Worm (Caenorhabditis elegans) whole organism, L4 larva: ENCODE measurements around the gene Y57G11C.43.
A peak's percentile ranks its signal among the peaks of the same experiment; 100 is the strongest.

Experiments
- F26F4.8 ChIP-seq: fragments of 200-800 bp; sonication (Bioruptor generic); conservative IDR thresholded peaks from 2 replicates; pipeline ENCODE4 v1.3.6; 2022; ENCODE audit warnings: missing genetic modification characterization, missing compliant biosample characterization
- F37D6.2 ChIP-seq: sonication (generic microtip); optimal IDR thresholded peaks from 2 replicates; lab custom pipeline; 2016; ENCODE audit warnings: mild to moderate bottlenecking, missing genetic modification characterization, missing compliant biosample characterization
- R02D3.7 ChIP-seq: fragments of 150-350 bp; sonication (generic microtip); optimal IDR thresholded peaks from 3 replicates; lab custom pipeline; 2014; ENCODE audit warnings: missing biosample characterization, missing genetic modification characterization
- T26A8.4 ChIP-seq: fragments of 200-800 bp; sonication (Bioruptor generic); IDR thresholded peaks from 2 replicates; pipeline ENCODE4 v1.3.6; 2022; ENCODE audit warnings: missing genetic modification characterization, missing compliant biosample characterization
- Y5F2A.4 ChIP-seq: fragments of 200-800 bp; sonication (Bioruptor generic); optimal IDR thresholded peaks from 2 replicates; lab custom pipeline; 2018; ENCODE audit warnings: mild to moderate bottlenecking, missing genetic modification characterization, missing compliant biosample characterization
- Y75B8A.6 ChIP-seq: fragments of 200-800 bp; sonication (Bioruptor generic); IDR thresholded peaks from 2 replicates; pipeline ENCODE4 v1.3.6; 2022; ENCODE audit warnings: missing genetic modification reagents, missing genetic modification characterization, missing compliant biosample characterization
- aha-1 ChIP-seq: fragments of 150-350 bp; peaks from one replicate; lab custom pipeline; 2014; ENCODE audit warnings: missing biosample characterization, missing genetic modification characterization
- attf-4 ChIP-seq: sonication (generic microtip); optimal IDR thresholded peaks from 3 replicates; lab custom pipeline; 2017; ENCODE audit warnings: missing biosample characterization, missing genetic modification characterization
- cey-2 ChIP-seq: sonication (generic microtip); optimal IDR thresholded peaks from 3 replicates; lab custom pipeline; 2017; ENCODE audit warnings: missing genetic modification characterization, mild to moderate bottlenecking, missing compliant biosample characterization, antibody characterized with exemption, borderline replicate concordance; ENCODE audit not compliant: insufficient read depth
- ctbp-1 ChIP-seq: fragments of 200-800 bp; sonication (Bioruptor generic); IDR thresholded peaks from 2 replicates; pipeline ENCODE4 v1.3.6; 2022; ENCODE audit warnings: missing genetic modification reagents, missing genetic modification characterization, missing compliant biosample characterization
- dmd-6 ChIP-seq: fragments of 200-800 bp; sonication (Bioruptor generic); IDR thresholded peaks from 2 replicates; pipeline ENCODE4 v1.3.6; 2022; ENCODE audit warnings: missing genetic modification reagents, missing genetic modification characterization, missing compliant biosample characterization
- dpl-1 ChIP-seq: fragments of 150-350 bp; optimal IDR thresholded peaks from 2 replicates; lab custom pipeline; 2014; ENCODE audit warnings: missing biosample characterization, missing genetic modification reagents, missing genetic modification characterization
- egl-43 ChIP-seq: fragments of 200-800 bp; sonication (Bioruptor generic); IDR thresholded peaks from 2 replicates; pipeline ENCODE4 v1.3.6; 2022; ENCODE audit warnings: missing genetic modification reagents, missing genetic modification characterization, missing compliant biosample characterization
- fos-1 ChIP-seq: fragments of 150-350 bp; optimal IDR thresholded peaks from 2 replicates; lab custom pipeline; 2014; ENCODE audit warnings: missing biosample characterization, missing genetic modification characterization
- hif-1 ChIP-seq, 2 experiments: sonication (generic microtip); optimal IDR thresholded peaks; 2 replicates each; lab custom pipeline; 2016 to 2017; ENCODE audit warnings: missing compliant biosample characterization in 2 of 2, missing genetic modification characterization in 2 of 2, missing genetic modification reagents in 2 of 2, missing genotype in 2 of 2, mild to moderate bottlenecking in 1 of 2
- hlh-11 ChIP-seq: fragments of 200-800 bp; sonication (Bioruptor generic); optimal IDR thresholded peaks from 2 replicates; lab custom pipeline; 2018; ENCODE audit warnings: mild to moderate bottlenecking, missing genetic modification characterization, missing compliant biosample characterization
- hlh-30 ChIP-seq: sonication (generic microtip); optimal IDR thresholded peaks from 2 replicates; lab custom pipeline; 2017; ENCODE audit warnings: antibody characterized with exemption, mild to moderate bottlenecking, missing genetic modification characterization, missing compliant biosample characterization; ENCODE audit not compliant: insufficient read depth
- jun-1 ChIP-seq: fragments of 150-350 bp; optimal IDR thresholded peaks from 2 replicates; lab custom pipeline; 2014; ENCODE audit warnings: missing biosample characterization, missing genetic modification reagents, missing genetic modification characterization
- lin-15B ChIP-seq: fragments of 150-350 bp; sonication (generic microtip); optimal IDR thresholded peaks from 3 replicates; lab custom pipeline; 2014; ENCODE audit warnings: missing biosample characterization, missing genetic modification characterization
- lin-29 ChIP-seq: fragments of 200-800 bp; sonication (Bioruptor generic); IDR thresholded peaks from 2 replicates; pipeline ENCODE4 v1.3.6; 2022; ENCODE audit warnings: missing genetic modification reagents, missing genetic modification characterization, missing compliant biosample characterization
- lin-38 ChIP-seq: fragments of 200-800 bp; sonication (Bioruptor generic); IDR thresholded peaks from 2 replicates; pipeline ENCODE4 v1.3.6; 2022; ENCODE audit warnings: missing genetic modification reagents, missing genetic modification characterization, missing compliant biosample characterization
- lin-39 ChIP-seq: fragments of 150-350 bp; optimal IDR thresholded peaks from 2 replicates; lab custom pipeline; 2014; ENCODE audit warnings: missing biosample characterization, missing genetic modification reagents, missing genetic modification characterization
- lsy-2 ChIP-seq, 2 experiments: fragments of 150-350 bp in 1 of 2; sonication (generic microtip) in 1 of 2; optimal IDR thresholded peaks; 2 replicates each; lab custom pipeline; 2014 to 2017; ENCODE audit warnings: missing biosample characterization in 2 of 2, missing genetic modification characterization in 2 of 2
- mdl-1 ChIP-seq, 2 experiments: fragments of 150-350 bp in 1 of 2; sonication (generic microtip) in 1 of 2; optimal IDR thresholded peaks; 2 replicates each; lab custom pipeline; 2014 to 2017; ENCODE audit warnings: missing biosample characterization in 2 of 2, missing genetic modification characterization in 2 of 2
- mep-1 ChIP-seq: fragments of 150-350 bp; sonication (generic microtip); optimal IDR thresholded peaks from 3 replicates; lab custom pipeline; 2014; ENCODE audit warnings: missing biosample characterization, missing genetic modification characterization
- mxl-2 ChIP-seq: fragments of 200-800 bp; sonication (Bioruptor generic); conservative IDR thresholded peaks from 2 replicates; pipeline ENCODE4 v1.3.6; 2022; ENCODE audit warnings: missing genetic modification reagents, missing genetic modification characterization, missing compliant biosample characterization
- nhr-102 ChIP-seq: sonication (generic microtip); optimal IDR thresholded peaks from 2 replicates; lab custom pipeline; 2016; ENCODE audit warnings: mild to moderate bottlenecking, missing genetic modification characterization, moderate library complexity, missing compliant biosample characterization
- nhr-25 ChIP-seq: sonication (generic microtip); optimal IDR thresholded peaks from 2 replicates; lab custom pipeline; 2017; ENCODE audit warnings: missing genetic modification characterization, mild to moderate bottlenecking, missing compliant biosample characterization, antibody characterized with exemption, moderate library complexity, borderline replicate concordance; ENCODE audit not compliant: insufficient read depth
- php-3 ChIP-seq: fragments of 200-800 bp; sonication (Bioruptor generic); IDR thresholded peaks from 2 replicates; pipeline ENCODE4 v1.3.6; 2022; ENCODE audit warnings: missing genetic modification reagents, missing genetic modification characterization, missing compliant biosample characterization
- sdz-12 ChIP-seq: fragments of 200-800 bp; sonication (Bioruptor generic); optimal IDR thresholded peaks from 2 replicates; lab custom pipeline; 2018; ENCODE audit warnings: mild to moderate bottlenecking, missing genetic modification characterization, missing compliant biosample characterization
- set-16 ChIP-seq: fragments of 200-800 bp; sonication (Bioruptor generic); IDR thresholded peaks from 2 replicates; pipeline ENCODE4 v1.3.6; 2022; ENCODE audit warnings: missing genetic modification reagents, missing genetic modification characterization, missing compliant biosample characterization
- spr-3 ChIP-seq: fragments of 200-800 bp; sonication (Bioruptor generic); optimal IDR thresholded peaks from 2 replicates; lab custom pipeline; 2018; ENCODE audit warnings: mild to moderate bottlenecking, missing genetic modification characterization, missing compliant biosample characterization
- tag-97 ChIP-seq: fragments of 200-800 bp; sonication (Bioruptor generic); IDR thresholded peaks from 2 replicates; pipeline ENCODE4 v1.3.6; 2022; ENCODE audit warnings: missing genetic modification characterization, missing compliant biosample characterization
- tra-1 ChIP-seq: fragments of 200-800 bp; sonication (Bioruptor generic); IDR thresholded peaks from 2 replicates; pipeline ENCODE4 v1.3.6; 2022; ENCODE audit warnings: missing genetic modification reagents, missing genetic modification characterization, missing compliant biosample characterization
- unc-62 ChIP-seq, 3 experiments: fragments of 150-350 bp in 1 of 3; sonication (generic microtip); optimal IDR thresholded peaks in 2 of 3; peaks in 1 of 3; 1 replicate in 1 of 3; 2 replicates in 2 of 3; lab custom pipeline; 2014 to 2017; ENCODE audit warnings: missing biosample characterization in 3 of 3, missing genetic modification characterization in 3 of 3, missing genetic modification reagents in 3 of 3, missing genotype in 1 of 3
- zfp-2 ChIP-seq: sonication (generic microtip); optimal IDR thresholded peaks from 2 replicates; lab custom pipeline; 2016; ENCODE audit warnings: mild to moderate bottlenecking, missing genetic modification characterization, missing compliant biosample characterization

Gene Y57G11C.43

DNA sequence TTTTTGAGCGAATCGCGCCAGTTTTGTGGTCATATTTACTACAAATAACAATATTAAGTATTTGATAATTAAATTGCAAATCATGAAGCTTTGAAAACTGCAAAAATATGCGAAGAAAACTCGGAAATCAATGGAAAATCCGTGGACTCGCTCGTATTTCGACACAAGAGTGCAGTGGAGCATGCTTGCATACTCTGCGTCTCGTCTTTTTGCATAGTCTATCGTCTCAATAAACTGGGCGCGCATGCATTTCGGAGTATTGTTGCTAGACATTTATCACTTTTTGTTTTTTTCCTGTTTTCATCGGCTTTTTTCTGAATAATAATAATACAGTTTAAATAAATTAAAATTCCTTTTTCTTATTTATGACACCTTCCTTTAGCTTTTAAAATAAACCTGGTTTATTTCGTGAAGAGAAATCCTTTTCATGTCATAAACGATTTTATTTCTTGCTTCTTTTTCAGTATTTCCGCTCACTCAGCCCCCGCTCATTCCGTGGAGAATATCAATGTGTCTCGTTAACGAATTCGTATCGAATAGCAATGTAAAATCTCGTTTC lies 1.5 kb upstream of the Y57G11C.43 start, which contains the start of the genes mrps-7 and Y57G11C.3 (continued):
- TF ChIP-seq mdl-1 (tag; optimal IDR thresholded peaks at IDR 0.05; lab: Kevin White, UChicago) (peak; percentile 33 to 75), zfp-2 (tag; lab: Kevin White, UChicago) (peak; percentile 45), tag-97 (GFP tag; lab: Robert Waterston, UW) (no peak), nhr-25 (tag; lab: Kevin White, UChicago) (peak; percentile 6), dmd-6 (peak; percentile 77), php-3 (GFP tag; lab: Robert Waterston, UW) (peak; percentile 58; the same call in 1 of the 2 replicates), fos-1 (tag; lab: Kevin White, UChicago) (no peak), jun-1 (tag; lab: Kevin White, UChicago) (peak; percentile 71), lin-15B (tag; lab: Kevin White, UChicago) (peak; percentile 77), egl-43 (GFP tag; lab: Robert Waterston, UW) (0 out of 2 replicates have a peak, but pooled peaks have one; percentile 41), R02D3.7 (peak; percentile 93), lsy-2 (tag; optimal IDR thresholded peaks at IDR 0.05; lab: Kevin White, UChicago) (peak; percentile 67 to 95), dpl-1 (GFP tag; lab: Kevin White, UChicago) (peak; percentile 82), Y75B8A.6 (GFP tag; lab: Robert Waterston, UW) (no peak), aha-1 (tag; lab: Kevin White, UChicago) (peak; percentile 96), nhr-102 (tag; lab: Kevin White, UChicago) (peak; percentile 75), hlh-30 (peak; percentile 90), T26A8.4 (peak; percentile 76), unc-62 (GFP tag; optimal IDR thresholded peaks at IDR 0.05 in 1 of 2; lab: Kevin White, UChicago) (peak in 1 of 2 experiments; percentile 87), unc-62 (tag; optimal IDR thresholded peaks at IDR 0.05; lab: Kevin White, UChicago) (no peak), spr-3 (peak; percentile 55), set-16 (GFP tag; lab: Robert Waterston, UW) (no peak), hif-1 (tag; optimal IDR thresholded peaks at IDR 0.05; lab: Kevin White, UChicago) (peak in 1 of 2 experiments; percentile 73), mep-1 (tag; lab: Kevin White, UChicago) (peak; percentile 91), mxl-2 (GFP tag; lab: Robert Waterston, UW) (no peak), cey-2 (tag; lab: Kevin White, UChicago) (no peak), attf-4 (tag; lab: Kevin White, UChicago) (no peak)

DNA sequence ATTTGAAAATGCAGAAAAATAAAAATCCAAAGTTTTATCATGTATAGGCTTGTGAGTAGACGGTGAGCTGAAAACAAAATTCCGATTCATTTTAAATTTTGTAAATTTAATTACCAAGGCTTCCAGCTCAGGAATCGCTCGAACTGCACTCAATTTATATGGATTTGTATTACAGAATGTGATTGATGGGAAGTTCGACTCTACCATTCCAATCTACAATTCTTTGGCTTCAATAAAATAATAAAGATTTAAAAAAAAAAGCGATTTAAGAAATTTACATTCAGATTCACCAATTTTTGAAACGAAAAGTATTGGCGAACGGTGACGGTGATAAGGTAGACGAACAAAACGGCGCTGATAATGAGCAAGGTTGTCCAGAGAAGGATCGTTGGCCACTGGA lies 1.4 kb downstream of the Y57G11C.43 start:
- TF ChIP-seq mxl-2 (GFP tag; lab: Robert Waterston, UW) = no peak
- TF ChIP-seq lin-38 = peak; percentile 33; the same call in 1 of the 2 replicates

DNA sequence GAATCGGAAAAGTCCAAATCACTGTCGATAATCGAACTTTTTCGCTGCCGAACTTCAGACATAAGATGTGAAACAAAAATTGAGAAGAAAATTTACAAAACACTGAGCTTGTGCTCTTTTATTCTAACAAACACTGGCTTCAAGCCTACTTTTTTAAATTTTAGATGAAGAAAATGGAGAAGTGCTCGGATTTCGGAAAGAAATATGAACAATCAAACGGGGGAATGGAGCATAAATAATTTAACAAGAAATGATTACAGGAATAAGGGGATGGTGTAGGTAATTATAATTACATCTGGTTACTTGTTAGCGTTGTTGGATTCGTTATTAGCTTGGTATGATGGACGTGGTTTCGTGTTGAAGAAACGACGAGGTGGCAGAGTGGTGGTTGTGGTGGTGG lies 2.1 kb downstream of the Y57G11C.43 start, which contains the start of gene degl-1:
degl-1 (minus strand) TSS at position 101 of the 400 bp plus-strand sequence.
- TF ChIP-seq tra-1 (GFP tag; lab: Robert Waterston, UW) (no peak), lin-39 (tag; lab: Kevin White, UChicago) (no peak), lin-29 (GFP tag; lab: Robert Waterston, UW) (no peak), hlh-11 (no peak), cey-2 (tag; lab: Kevin White, UChicago) (no peak), ctbp-1 (GFP tag; lab: Robert Waterston, UW) (no peak), sdz-12 (GFP tag; lab: Kevin White, UChicago) (no peak), F37D6.2 (no peak), F26F4.8 (GFP tag; lab: Robert Waterston, UW) (no peak), Y5F2A.4 (GFP tag; lab: Kevin White, UChicago) (no peak), lsy-2 (tag; optimal IDR thresholded peaks at IDR 0.05; lab: Kevin White, UChicago) (no peak)
- TF ChIP-seq, all 104 proteins: peak for 0
